Worm (Caenorhabditis elegans): Measurements from ENCODE around the gene npr-1.
A peak's percentile ranks its signal among the peaks of the same experiment; 100 is the strongest.

The npr-1 gene

ce11 chrX:4718114-4718513 is 51.7 kb downstream of the npr-1 start:
- TF ChIP-seq fkh-10 (GFP tag; optimal IDR thresholded peaks at IDR 0.05) (peak; percentile 50), fkh-8 (tag; optimal IDR thresholded peaks at IDR 0.05) (no peak), lin-14 (GFP tag; optimal IDR thresholded peaks at IDR 0.05) (peak; percentile 52)
